Worm (Caenorhabditis elegans) whole organism, late embryonic: Measurements from ENCODE around the gene cdc-25.3.

Experiments
- F13H6.1 ChIP-seq: sonication (generic microtip); optimal IDR thresholded peaks from 2 replicates; lab custom pipeline; 2016; ENCODE audit warnings: missing genetic modification characterization, missing compliant biosample characterization
- T23F11.4 ChIP-seq: fragments of 200-800 bp; sonication (Bioruptor generic); optimal IDR thresholded peaks from 2 replicates; lab custom pipeline; 2018; ENCODE audit warnings: mild to moderate bottlenecking, missing genetic modification characterization, missing compliant biosample characterization
- ama-1 ChIP-seq: fragments of 150-350 bp; optimal IDR thresholded peaks from 2 replicates; lab custom pipeline; 2014
- ceh-31 ChIP-seq: sonication (generic microtip); optimal IDR thresholded peaks from 2 replicates; lab custom pipeline; 2016; ENCODE audit warnings: missing genetic modification characterization, missing compliant biosample characterization
- ceh-9 ChIP-seq: sonication (generic microtip); optimal IDR thresholded peaks from 2 replicates; lab custom pipeline; 2016; ENCODE audit warnings: mild to moderate bottlenecking, missing genetic modification characterization, inconsistent platforms, missing compliant biosample characterization
- ets-4 ChIP-seq: sonication (generic microtip); optimal IDR thresholded peaks from 2 replicates; lab custom pipeline; 2016; ENCODE audit warnings: missing genetic modification characterization, missing compliant biosample characterization
- lin-11 ChIP-seq: fragments of 200-800 bp; sonication (Bioruptor generic); optimal IDR thresholded peaks from 2 replicates; lab custom pipeline; 2018; ENCODE audit warnings: mild to moderate bottlenecking, missing genetic modification characterization, missing compliant biosample characterization
- nhr-11 ChIP-seq: fragments of 150-350 bp; optimal IDR thresholded peaks from 2 replicates; lab custom pipeline; 2014; ENCODE audit warnings: missing biosample characterization, missing genetic modification characterization
- odd-2 ChIP-seq: sonication (generic microtip); optimal IDR thresholded peaks from 2 replicates; lab custom pipeline; 2017; ENCODE audit warnings: antibody characterized with exemption, mild to moderate bottlenecking, missing genetic modification characterization, missing compliant biosample characterization
- sox-2 ChIP-seq: fragments of 200-800 bp; sonication (Bioruptor generic); IDR thresholded peaks from 2 replicates; pipeline ENCODE4 v1.3.6; 2022; ENCODE audit warnings: missing genetic modification reagents, missing genetic modification characterization, missing compliant biosample characterization
- ztf-16 ChIP-seq: sonication (generic microtip); optimal IDR thresholded peaks from 2 replicates; lab custom pipeline; 2017; ENCODE audit warnings: missing genetic modification characterization, missing compliant biosample characterization

DNA sequence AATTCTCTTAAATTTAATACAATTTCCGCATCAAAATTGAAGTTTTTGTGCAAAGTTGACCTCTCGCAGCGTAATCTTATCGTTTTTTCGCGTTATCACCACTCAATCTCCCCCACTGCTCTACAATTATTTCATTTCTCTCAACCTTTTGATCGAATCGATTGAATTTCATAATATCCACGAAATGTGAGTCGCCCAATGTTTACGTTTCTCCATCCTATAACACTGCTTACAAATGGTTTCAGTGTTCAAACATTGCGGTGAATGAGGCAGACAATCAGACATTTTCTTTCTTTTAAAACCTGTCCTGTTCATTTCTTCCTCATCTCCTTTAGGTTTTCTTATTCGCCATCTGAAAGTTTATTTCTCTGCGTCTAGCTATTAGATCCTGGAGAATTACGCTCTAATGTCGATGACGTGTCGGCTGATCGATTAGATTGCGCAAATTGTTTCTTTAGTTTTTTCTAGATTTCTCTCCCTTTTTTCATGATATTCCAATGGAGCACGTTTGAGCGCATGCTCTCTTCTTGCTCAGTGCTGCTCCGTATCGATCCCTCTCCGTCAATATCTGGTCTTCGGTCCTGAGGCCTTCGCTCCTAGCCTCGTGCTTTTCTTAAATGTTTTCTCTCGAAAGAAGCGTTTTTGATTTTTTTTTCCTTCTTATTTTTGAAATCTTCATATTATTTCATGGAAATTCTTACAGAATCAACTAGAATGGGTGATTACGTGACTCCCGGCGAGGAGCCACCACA lies 12.6 kb downstream of the cdc-25.3 start, which contains the start of gene unc-32:
- no peak for TF ChIP-seq ceh-9 (tag; lab: Kevin White, UChicago)
- TF ChIP-seq ama-1, result no peak
- no peak for TF ChIP-seq odd-2
- no peak for TF ChIP-seq lin-11 (tag; lab: Kevin White, UChicago)
- TF ChIP-seq ztf-16 (tag; lab: Kevin White, UChicago), result no peak
- no peak for TF ChIP-seq nhr-11 (tag; lab: Kevin White, UChicago)
- TF ChIP-seq T23F11.4 (GFP tag; lab: Kevin White, UChicago), result no peak
- no peak for TF ChIP-seq F13H6.1 (tag; lab: Kevin White, UChicago)
- TF ChIP-seq ceh-31 (tag; lab: Kevin White, UChicago), result peak; percentile 65
- TF ChIP-seq sox-2 (GFP tag; lab: Robert Waterston, UW), result no peak
- TF ChIP-seq ets-4 (tag; lab: Kevin White, UChicago), result no peak
